Worm (Caenorhabditis elegans): ENCODE results near the gene his-69.

DNA sequence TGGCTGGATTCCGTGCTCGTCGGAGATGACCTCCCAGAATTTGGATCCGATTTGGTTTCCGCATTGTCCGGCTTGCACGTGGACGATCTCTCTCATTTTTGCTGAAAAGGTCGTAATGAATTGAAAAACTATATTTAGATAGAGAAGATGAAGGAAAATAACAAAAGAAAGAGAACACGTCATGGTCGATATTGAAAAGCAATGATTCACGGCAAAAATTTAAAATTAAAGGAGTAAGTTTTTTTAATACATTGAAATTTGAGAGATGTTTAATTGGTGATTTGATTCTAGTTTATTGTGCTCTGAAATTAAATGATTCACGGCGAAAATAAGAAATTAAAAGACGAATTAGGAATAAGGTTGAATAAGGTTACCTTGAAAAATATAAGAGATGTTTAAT is 41.0 kb downstream of the his-69 start, which contains the start of gene tbb-2:
- TF ChIP-seq W03F9.2 (tag; optimal IDR thresholded peaks at IDR 0.05) (no peak), dao-5 (tag; optimal IDR thresholded peaks at IDR 0.05) (no peak), him-1 (tag; optimal IDR thresholded peaks at IDR 0.05) (no peak)
